Fruit fly (Drosophila melanogaster): ENCODE measurements around the gene Teh3.

dm6 chr3L:4227164-4227563, 42.7 kb upstream of the Teh3 start, which contains the start of gene CG46460:
- TF ChIP-seq usp (GFP tag; optimal IDR thresholded peaks at IDR 0.05): no peak
- no peak for TF ChIP-seq CG8765 (GFP tag; IDR thresholded peaks at IDR 0.05)
- no peak for TF ChIP-seq HLH54F (GFP tag; optimal IDR thresholded peaks at IDR 0.05)
- no peak for TF ChIP-seq CG13296 (GFP tag; optimal IDR thresholded peaks at IDR 0.05)
- TF ChIP-seq CG42726 (GFP tag; IDR thresholded peaks at IDR 0.05; ENCODE audit: partially characterized antibody): no peak
- no peak for TF ChIP-seq sd (tag; optimal IDR thresholded peaks at IDR 0.05)
- TF ChIP-seq CG11504 (tag; optimal IDR thresholded peaks at IDR 0.05): no peak
- TF ChIP-seq Ada2b (GFP tag; IDR thresholded peaks at IDR 0.05): no peak
- 0 out of 2 replicates have a peak, but pooled peaks have one; percentile 16 for TF ChIP-seq cas (GFP tag; IDR thresholded peaks at IDR 0.05)

Measured in whole organism, embryonic.